Fruit fly (Drosophila melanogaster) whole organism, adult: Measurements from ENCODE around the gene CG14017.
A peak's percentile ranks its signal among the peaks of the same experiment; 100 is the strongest.

ENCODE experiments used
- CG11617 ChIP-seq: fragments of 200-800 bp; sonication (Bioruptor generic); optimal IDR thresholded peaks from 2 replicates; lab custom pipeline; 2017; ENCODE audit warnings: mild to moderate bottlenecking, missing biosample characterization, missing genetic modification reagents, missing genetic modification characterization
- CG12768 ChIP-seq: fragments of 200-800 bp; sonication (Bioruptor generic); optimal IDR thresholded peaks from 2 replicates; lab custom pipeline; 2017; ENCODE audit warnings: missing biosample characterization, missing genetic modification characterization, mild to moderate bottlenecking, moderate library complexity, missing genetic modification reagents
- CG14711 ChIP-seq: fragments of 200-800 bp; sonication (Bioruptor generic); optimal IDR thresholded peaks from 2 replicates; lab custom pipeline; 2018; ENCODE audit warnings: missing biosample characterization, mild to moderate bottlenecking, missing genetic modification characterization, moderate library complexity
- CG1620 ChIP-seq: fragments of 200-800 bp; sonication (Bioruptor generic); optimal IDR thresholded peaks from 2 replicates; lab custom pipeline; 2016; ENCODE audit warnings: missing biosample characterization, missing genetic modification characterization
- CG33017 ChIP-seq: fragments of 200-800 bp; sonication (Bioruptor generic); optimal IDR thresholded peaks from 2 replicates; lab custom pipeline; 2018; ENCODE audit warnings: missing biosample characterization, mild to moderate bottlenecking, missing genetic modification characterization, moderate library complexity
- CG5204 ChIP-seq: fragments of 200-800 bp; sonication (Bioruptor generic); optimal IDR thresholded peaks from 2 replicates; lab custom pipeline; 2016; ENCODE audit warnings: missing biosample characterization, missing genetic modification characterization
- CG7045 ChIP-seq: fragments of 200-800 bp; sonication (Bioruptor generic); optimal IDR thresholded peaks from 2 replicates; lab custom pipeline; 2017; ENCODE audit warnings: missing biosample characterization, mild to moderate bottlenecking, missing genetic modification characterization
- CG7101 ChIP-seq: fragments of 200-800 bp; sonication (Bioruptor generic); optimal IDR thresholded peaks from 2 replicates; lab custom pipeline; 2018; ENCODE audit warnings: missing biosample characterization, mild to moderate bottlenecking, missing genetic modification characterization, moderate library complexity
- Clk ChIP-seq: fragments of 200-800 bp; sonication (Bioruptor generic); optimal IDR thresholded peaks from 2 replicates; lab custom pipeline; 2017; ENCODE audit warnings: missing biosample characterization, missing genetic modification characterization
- Crg-1 ChIP-seq: fragments of 200-800 bp; sonication (Bioruptor generic); optimal IDR thresholded peaks from 2 replicates; lab custom pipeline; 2016; ENCODE audit warnings: missing biosample characterization, missing genetic modification characterization
- Hr96 ChIP-seq: fragments of 200-800 bp; sonication (Bioruptor generic); optimal IDR thresholded peaks from 2 replicates; lab custom pipeline; 2016; ENCODE audit warnings: missing biosample characterization, missing genetic modification characterization
- Mnt ChIP-seq: fragments of 200-800 bp; sonication (Bioruptor generic); optimal IDR thresholded peaks from 2 replicates; lab custom pipeline; 2016; ENCODE audit warnings: missing biosample characterization, mild to moderate bottlenecking, missing genetic modification characterization
- bab1 ChIP-seq: fragments of 200-800 bp; sonication (Bioruptor generic); optimal IDR thresholded peaks from 3 replicates; lab custom pipeline; 2019; ENCODE audit warnings: missing biosample characterization, mild to moderate bottlenecking, missing genetic modification characterization, moderate library complexity
- cic ChIP-seq: fragments of 200-800 bp; sonication (Bioruptor generic); optimal IDR thresholded peaks from 2 replicates; lab custom pipeline; 2017; ENCODE audit warnings: missing biosample characterization, mild to moderate bottlenecking, missing genetic modification characterization, moderate library complexity
- cnc ChIP-seq, 2 experiments: fragments of >200 bp; optimal IDR thresholded peaks; 2 replicates each; lab custom pipeline; 2017
- kay ChIP-seq: fragments of 200-800 bp; sonication (Bioruptor generic); peaks from one replicate; lab custom pipeline; 2016; ENCODE audit warnings: missing biosample characterization, missing genetic modification characterization, borderline replicate concordance
- ovo ChIP-seq: fragments of 200-800 bp; sonication (Bioruptor generic); optimal IDR thresholded peaks from 2 replicates; lab custom pipeline; 2016; ENCODE audit warnings: missing biosample characterization, missing genetic modification characterization
- pad ChIP-seq: fragments of 200-800 bp; sonication (Bioruptor generic); optimal IDR thresholded peaks from 3 replicates; lab custom pipeline; 2017; ENCODE audit warnings: missing biosample characterization, missing genetic modification characterization, mild to moderate bottlenecking, moderate library complexity, missing genetic modification reagents
- tj ChIP-seq: fragments of 200-800 bp; sonication (Bioruptor generic); optimal IDR thresholded peaks from 3 replicates; lab custom pipeline; 2017; ENCODE audit warnings: missing biosample characterization, mild to moderate bottlenecking, missing genetic modification characterization, moderate library complexity
- toe ChIP-seq: fragments of 200-800 bp; sonication (Bioruptor generic); optimal IDR thresholded peaks from 2 replicates; lab custom pipeline; 2016; ENCODE audit warnings: missing biosample characterization, missing genetic modification characterization

CG14017 gene

dm6 chr2L:5520757-5521156 lies 32.9 kb upstream of the CG14017 start:
- no peak for TF ChIP-seq cic (GFP tag; lab: Kevin White, UChicago)
- TF ChIP-seq CG1620 (GFP tag; lab: Kevin White, UChicago) = no peak
- no peak for TF ChIP-seq bab1 (GFP tag; lab: Kevin White, UChicago)
- no peak for TF ChIP-seq CG12768
- TF ChIP-seq CG7101 = no peak
- TF ChIP-seq Mnt (GFP tag; lab: Kevin White, UChicago) = no peak

- TF ChIP-seq pad (GFP tag; lab: Kevin White, UChicago) = peak; percentile 64
- peak; percentile 48 for TF ChIP-seq Mnt (GFP tag; lab: Kevin White, UChicago)
- TF ChIP-seq CG33017 (tag; lab: Kevin White, UChicago) = peak; percentile 37
- peak; percentile 83 for TF ChIP-seq CG7101
- peak; percentile 87 for TF ChIP-seq CG11617 (GFP tag; lab: Kevin White, UChicago)
- no peak for TF ChIP-seq CG5204 (GFP tag; lab: Kevin White, UChicago)
- TF ChIP-seq CG7045 (GFP tag; lab: Kevin White, UChicago) = peak; percentile 80
- no peak for TF ChIP-seq cnc (optimal IDR thresholded peaks at IDR 0.05; lab: Kevin White, UChicago)
- TF ChIP-seq CG12768 = peak; percentile 77
- TF ChIP-seq Clk = peak; percentile 76
- peak; percentile 61 for TF ChIP-seq tj (GFP tag; lab: Kevin White, UChicago)
- TF ChIP-seq CG1620 (GFP tag; lab: Kevin White, UChicago) = peak; percentile 79
- TF ChIP-seq ovo = peak; percentile 14
- TF ChIP-seq bab1 (GFP tag; lab: Kevin White, UChicago) = peak; percentile 59
- TF ChIP-seq Crg-1 = peak; percentile 31
- no peak for TF ChIP-seq Hr96 (GFP tag; lab: Kevin White, UChicago)
- no peak for TF ChIP-seq kay (GFP tag; lab: Kevin White, UChicago)
- TF ChIP-seq CG14711 (tag; lab: Kevin White, UChicago) = peak; percentile 78
Observed at dm6 chr2L:5523848-5524473, 29.7 kb upstream of the CG14017 start, which contains the start of the genes Vps52 and Elp4. TSS of gene Vps52 (minus strand) at chr2L:5523898. TSS of gene Elp4 (plus strand) at chr2L:5524139.

dm6 chr2L:5525723-5526122 lies 28.0 kb upstream of the CG14017 start, which contains the start of gene Cap-D3:
TSS of gene Cap-D3 (plus strand) at chr2L:5525905.
- TF ChIP-seq bab1 (GFP tag; lab: Kevin White, UChicago) (peak; percentile 6), ovo (no peak)

- TF ChIP-seq bab1 (GFP tag; lab: Kevin White, UChicago) = no peak
Observed at dm6 chr2L:5526738-5527137, 27.0 kb upstream of the CG14017 start, which contains the start of gene Cox11. TSS of gene Cox11 (plus strand) at chr2L:5526957.

dm6 chr2L:5527861-5528260 lies 25.8 kb upstream of the CG14017 start, which contains the start of gene CG31915:
TSS of gene CG31915 (plus strand) at chr2L:5528123.
- no peak for TF ChIP-seq toe (GFP tag; lab: Kevin White, UChicago)
- no peak for TF ChIP-seq CG5204 (GFP tag; lab: Kevin White, UChicago)
- no peak for TF ChIP-seq CG7045 (GFP tag; lab: Kevin White, UChicago)
- no peak for TF ChIP-seq kay (GFP tag; lab: Kevin White, UChicago)
- no peak for TF ChIP-seq CG7101
- no peak for TF ChIP-seq bab1 (GFP tag; lab: Kevin White, UChicago)
- no peak for TF ChIP-seq Clk
- TF ChIP-seq CG33017 (tag; lab: Kevin White, UChicago) = no peak
- TF ChIP-seq Hr96 (GFP tag; lab: Kevin White, UChicago) = no peak
- no peak for TF ChIP-seq Mnt (GFP tag; lab: Kevin White, UChicago)
- no peak for TF ChIP-seq cic (GFP tag; lab: Kevin White, UChicago)
- no peak for TF ChIP-seq ovo
- TF ChIP-seq pad (GFP tag; lab: Kevin White, UChicago) = no peak
- no peak for TF ChIP-seq CG11617 (GFP tag; lab: Kevin White, UChicago)

dm6 chr2L:5532061-5532460 lies 21.6 kb upstream of the CG14017 start, which contains the start of gene Coq6:
TSS of gene Coq6 (minus strand) at chr2L:5532223.
- TF ChIP-seq Mnt (GFP tag; lab: Kevin White, UChicago) (no peak), CG7045 (GFP tag; lab: Kevin White, UChicago) (no peak), Clk (no peak), kay (GFP tag; lab: Kevin White, UChicago) (no peak), CG1620 (GFP tag; lab: Kevin White, UChicago) (no peak), CG7101 (no peak), Hr96 (GFP tag; lab: Kevin White, UChicago) (no peak), bab1 (GFP tag; lab: Kevin White, UChicago) (no peak), pad (GFP tag; lab: Kevin White, UChicago) (no peak), CG5204 (GFP tag; lab: Kevin White, UChicago) (no peak), ovo (no peak), cic (GFP tag; lab: Kevin White, UChicago) (no peak), CG33017 (tag; lab: Kevin White, UChicago) (no peak), cnc (optimal IDR thresholded peaks at IDR 0.05; lab: Kevin White, UChicago) (no peak), Crg-1 (no peak), CG12768 (no peak), tj (GFP tag; lab: Kevin White, UChicago) (no peak)

- TF ChIP-seq Crg-1 (no peak), pad (GFP tag; lab: Kevin White, UChicago) (no peak), CG7101 (no peak), toe (GFP tag; lab: Kevin White, UChicago) (no peak), tj (GFP tag; lab: Kevin White, UChicago) (no peak), cic (GFP tag; lab: Kevin White, UChicago) (no peak), kay (GFP tag; lab: Kevin White, UChicago) (no peak), CG33017 (tag; lab: Kevin White, UChicago) (no peak), cnc (optimal IDR thresholded peaks at IDR 0.05; lab: Kevin White, UChicago) (no peak), CG5204 (GFP tag; lab: Kevin White, UChicago) (no peak), Hr96 (GFP tag; lab: Kevin White, UChicago) (no peak), CG11617 (GFP tag; lab: Kevin White, UChicago) (no peak), Mnt (GFP tag; lab: Kevin White, UChicago) (no peak), CG7045 (GFP tag; lab: Kevin White, UChicago) (no peak), Clk (no peak), CG12768 (no peak)
Observed at dm6 chr2L:5536658-5537057, 17.0 kb upstream of the CG14017 start, which contains the start of gene tomb. TSS of gene tomb (minus strand) at chr2L:5536758.
